Fruit fly (Drosophila melanogaster) whole organism, embryonic: ENCODE data around the gene CG5254.
A peak's percentile ranks its signal among the peaks of the same experiment; 100 is the strongest.

Experiments used
- Asciz ChIP-seq: fragments of 200-800 bp; sonication (Bioruptor generic); optimal IDR thresholded peaks from 2 replicates; lab custom pipeline; 2017; ENCODE audit warnings: missing biosample characterization, mild to moderate bottlenecking, missing genetic modification characterization, missing genetic modification reagents
- B-H1 ChIP-seq: fragments of 200-800 bp; sonication (Bioruptor generic); IDR thresholded peaks from 3 replicates; pipeline ENCODE4 v1.3.6; 2022; ENCODE audit warnings: missing biosample characterization, missing genetic modification characterization
- B-H2 ChIP-seq: fragments of 200-800 bp; sonication (Bioruptor generic); optimal IDR thresholded peaks from 2 replicates; lab custom pipeline; 2018; ENCODE audit warnings: missing biosample characterization, mild to moderate bottlenecking, missing genetic modification characterization
- Bdp1 ChIP-seq: fragments of 200-800 bp; sonication (Bioruptor generic); optimal IDR thresholded peaks from 3 replicates; lab custom pipeline; 2016; ENCODE audit warnings: missing biosample characterization, missing genetic modification characterization
- Bgb ChIP-seq: fragments of 200-800 bp; sonication (Bioruptor generic); IDR thresholded peaks from 2 replicates; pipeline ENCODE4 v1.3.6; 2022; ENCODE audit warnings: missing biosample characterization, missing genetic modification characterization; ENCODE audit not compliant: partially characterized antibody
- CG10209 ChIP-seq: fragments of 200-800 bp; sonication (Bioruptor generic); optimal IDR thresholded peaks from 3 replicates; lab custom pipeline; 2017; ENCODE audit warnings: missing biosample characterization, mild to moderate bottlenecking, missing genetic modification characterization, missing genetic modification reagents
- CG10543 ChIP-seq: fragments of 200-800 bp; sonication (Bioruptor generic); optimal IDR thresholded peaks from 3 replicates; lab custom pipeline; 2017; ENCODE audit warnings: missing biosample characterization, mild to moderate bottlenecking, missing genetic modification characterization, moderate library complexity
- CG10979 ChIP-seq: fragments of 200-800 bp; sonication (Bioruptor generic); optimal IDR thresholded peaks from 2 replicates; lab custom pipeline; 2018; ENCODE audit warnings: missing biosample characterization, mild to moderate bottlenecking, missing genetic modification characterization, moderate library complexity
- CG12104 ChIP-seq: fragments of 200-800 bp; sonication (Bioruptor generic); optimal IDR thresholded peaks from 3 replicates; lab custom pipeline; 2016; ENCODE audit warnings: missing biosample characterization, missing genetic modification characterization
- CG1233 ChIP-seq: fragments of 200-800 bp; sonication (Bioruptor generic); optimal IDR thresholded peaks from 4 replicates; lab custom pipeline; 2018; ENCODE audit warnings: missing biosample characterization, mild to moderate bottlenecking, missing genetic modification characterization
- CG12659 ChIP-seq: fragments of 200-800 bp; sonication (Bioruptor generic); optimal IDR thresholded peaks from 3 replicates; lab custom pipeline; 2017; ENCODE audit warnings: mild to moderate bottlenecking, missing biosample characterization, missing genetic modification reagents, missing genetic modification characterization
- CG14667 ChIP-seq: fragments of 200-800 bp; sonication (Bioruptor generic); IDR thresholded peaks from 2 replicates; pipeline ENCODE4 v1.3.6; 2022; ENCODE audit warnings: missing biosample characterization, missing genetic modification characterization
- CG15514 ChIP-seq: fragments of 200-800 bp; sonication (Bioruptor generic); optimal IDR thresholded peaks from 3 replicates; lab custom pipeline; 2017; ENCODE audit warnings: missing biosample characterization, missing genetic modification characterization, mild to moderate bottlenecking, moderate library complexity, missing genetic modification reagents
- CG15601 ChIP-seq: fragments of 200-800 bp; sonication (Bioruptor generic); optimal IDR thresholded peaks from 3 replicates; lab custom pipeline; 2019; ENCODE audit warnings: missing biosample characterization, mild to moderate bottlenecking, missing genetic modification characterization, moderate library complexity
- CG1647 ChIP-seq: fragments of 200-800 bp; sonication (Bioruptor generic); optimal IDR thresholded peaks from 3 replicates; lab custom pipeline; 2016; ENCODE audit warnings: missing biosample characterization, missing genetic modification characterization
- CG17912 ChIP-seq: fragments of 200-800 bp; sonication (Bioruptor generic); optimal IDR thresholded peaks from 2 replicates; lab custom pipeline; 2018; ENCODE audit warnings: missing biosample characterization, mild to moderate bottlenecking, missing genetic modification characterization
- CG3065 ChIP-seq: fragments of 200-800 bp; sonication (Bioruptor generic); optimal IDR thresholded peaks from 2 replicates; lab custom pipeline; 2016; ENCODE audit warnings: missing biosample characterization, missing genetic modification characterization
- CG31224 ChIP-seq: fragments of 200-800 bp; sonication (Bioruptor generic); IDR thresholded peaks from 2 replicates; pipeline ENCODE4 v1.3.6; 2022; ENCODE audit warnings: missing biosample characterization, missing genetic modification characterization
- CG31365 ChIP-seq: fragments of 200-800 bp; sonication (Bioruptor generic); optimal IDR thresholded peaks from 2 replicates; lab custom pipeline; 2018; ENCODE audit warnings: missing biosample characterization, mild to moderate bottlenecking, missing genetic modification characterization
- CG3847 ChIP-seq: fragments of 200-800 bp; sonication (Bioruptor generic); IDR thresholded peaks from 2 replicates; pipeline ENCODE4 v1.3.6; 2022; ENCODE audit warnings: missing biosample characterization, missing genetic modification characterization
- CG6254 ChIP-seq: fragments of 200-800 bp; sonication (Bioruptor generic); optimal IDR thresholded peaks from 3 replicates; lab custom pipeline; 2017; ENCODE audit warnings: mild to moderate bottlenecking, missing biosample characterization, missing genetic modification reagents, missing genetic modification characterization
- CG9932 ChIP-seq: fragments of 200-800 bp; sonication (Bioruptor generic); IDR thresholded peaks from 2 replicates; pipeline ENCODE4 v1.3.6; 2022; ENCODE audit warnings: missing biosample characterization, missing genetic modification characterization
- D ChIP-seq, 2 experiments: fragments of 200-800 bp in 1 of 2; fragments of >200 bp in 1 of 2; sonication (Bioruptor generic) in 1 of 2; optimal IDR thresholded peaks; 2 replicates in 1 of 2; 3 replicates in 1 of 2; lab custom pipeline; 2017; ENCODE audit warnings: mild to moderate bottlenecking in 1 of 2, missing biosample characterization in 1 of 2, missing genetic modification characterization in 1 of 2, missing genetic modification reagents in 1 of 2
- Dad ChIP-seq: fragments of 200-800 bp; sonication (Bioruptor generic); optimal IDR thresholded peaks from 3 replicates; lab custom pipeline; 2016; ENCODE audit warnings: missing biosample characterization, missing genetic modification characterization
- E2f1 ChIP-seq: fragments of 200-800 bp; sonication (Bioruptor generic); IDR thresholded peaks from 2 replicates; pipeline ENCODE4 v1.3.6; 2022; ENCODE audit warnings: missing biosample characterization, missing genetic modification characterization
- Fer3 ChIP-seq: fragments of 200-800 bp; sonication (Bioruptor generic); optimal IDR thresholded peaks from 2 replicates; lab custom pipeline; 2018; ENCODE audit warnings: missing biosample characterization, mild to moderate bottlenecking, missing genetic modification characterization, moderate library complexity
- Hr78 ChIP-seq, 2 experiments: fragments of 200-800 bp in 1 of 2; fragments of >200 bp in 1 of 2; sonication (Bioruptor generic) in 1 of 2; optimal IDR thresholded peaks; 2 replicates each; lab custom pipeline; 2017 to 2019; ENCODE audit warnings: missing biosample characterization in 2 of 2, missing genetic modification characterization in 2 of 2, mild to moderate bottlenecking in 1 of 2, moderate library complexity in 1 of 2
- Neu2 ChIP-seq: fragments of 200-800 bp; sonication (Bioruptor generic); optimal IDR thresholded peaks from 3 replicates; lab custom pipeline; 2016; ENCODE audit warnings: missing biosample characterization, missing genetic modification characterization, borderline replicate concordance
- Nf-YA ChIP-seq: fragments of 200-800 bp; sonication (Bioruptor generic); IDR thresholded peaks from 2 replicates; pipeline ENCODE4 v1.3.6; 2022; ENCODE audit warnings: missing biosample characterization, missing genetic modification characterization
- NfI ChIP-seq: fragments of 200-800 bp; sonication (Bioruptor generic); optimal IDR thresholded peaks from 3 replicates; lab custom pipeline; 2018; ENCODE audit warnings: missing biosample characterization, mild to moderate bottlenecking, missing genetic modification characterization, moderate library complexity
- Rx ChIP-seq: fragments of 200-800 bp; sonication (Bioruptor generic); IDR thresholded peaks from 2 replicates; pipeline ENCODE4 v1.3.6; 2022; ENCODE audit warnings: missing biosample characterization, missing genetic modification characterization
- Vsx1 ChIP-seq: fragments of 200-800 bp; sonication (Bioruptor generic); optimal IDR thresholded peaks from 2 replicates; lab custom pipeline; 2017; ENCODE audit warnings: missing biosample characterization, mild to moderate bottlenecking, missing genetic modification characterization, missing genetic modification reagents
- Xbp1 ChIP-seq: fragments of 200-800 bp; sonication (Bioruptor generic); optimal IDR thresholded peaks from 3 replicates; lab custom pipeline; 2016; ENCODE audit warnings: missing biosample characterization, mild to moderate bottlenecking, missing genetic modification characterization
- esg ChIP-seq: fragments of 200-800 bp; sonication (Bioruptor generic); conservative IDR thresholded peaks from 2 replicates; pipeline ENCODE4 v1.3.6; 2022; ENCODE audit warnings: missing biosample characterization, missing genetic modification characterization
- fu2 ChIP-seq: fragments of 200-800 bp; sonication (Bioruptor generic); optimal IDR thresholded peaks from 2 replicates; lab custom pipeline; 2016; ENCODE audit warnings: missing biosample characterization, missing genetic modification characterization
- gfzf ChIP-seq: fragments of 200-800 bp; sonication (Bioruptor generic); optimal IDR thresholded peaks from 2 replicates; lab custom pipeline; 2016; ENCODE audit warnings: missing biosample characterization, mild to moderate bottlenecking, missing genetic modification characterization, moderate library complexity
- her ChIP-seq: fragments of 200-800 bp; sonication (Bioruptor generic); optimal IDR thresholded peaks from 2 replicates; lab custom pipeline; 2016; ENCODE audit warnings: missing biosample characterization, missing genetic modification characterization
- jigr1 ChIP-seq: fragments of 200-800 bp; sonication (Bioruptor generic); IDR thresholded peaks from 3 replicates; pipeline ENCODE4 v1.3.6; 2022; ENCODE audit warnings: missing biosample characterization, missing genetic modification characterization
- kni ChIP-seq: fragments of 200-800 bp; sonication (Bioruptor generic); optimal IDR thresholded peaks from 3 replicates; lab custom pipeline; 2017; ENCODE audit warnings: mild to moderate bottlenecking, missing biosample characterization, missing genetic modification reagents, missing genetic modification characterization
- nau ChIP-seq: fragments of 200-800 bp; sonication (Bioruptor generic); optimal IDR thresholded peaks from 3 replicates; lab custom pipeline; 2017; ENCODE audit warnings: missing biosample characterization, mild to moderate bottlenecking, missing genetic modification characterization, missing genetic modification reagents
- nmo ChIP-seq: fragments of 200-800 bp; sonication (Bioruptor generic); optimal IDR thresholded peaks from 2 replicates; lab custom pipeline; 2018; ENCODE audit warnings: missing biosample characterization, mild to moderate bottlenecking, missing genetic modification characterization, moderate library complexity
- prd ChIP-seq, 3 experiments: fragments of >200 bp in 2 of 3; fragments of 200-800 bp in 1 of 3; sonication (Bioruptor generic) in 1 of 3; optimal IDR thresholded peaks in 2 of 3; IDR thresholded peaks in 1 of 3; 2 replicates in 2 of 3; 3 replicates in 1 of 3; pipeline versions ENCODE4 v1.3.6 to Lab custom; 2017 to 2022; ENCODE audit warnings: missing biosample characterization in 1 of 3, missing genetic modification characterization in 1 of 3
- pzg ChIP-seq: fragments of 200-800 bp; sonication (Bioruptor generic); optimal IDR thresholded peaks from 3 replicates; lab custom pipeline; 2018; ENCODE audit warnings: missing biosample characterization, mild to moderate bottlenecking, missing genetic modification characterization, moderate library complexity
- sc ChIP-seq, 3 experiments: fragments of >200 bp in 2 of 3; fragments of 200-800 bp in 1 of 3; sonication (Bioruptor generic) in 1 of 3; optimal IDR thresholded peaks; 2 replicates in 2 of 3; 3 replicates in 1 of 3; lab custom pipeline; 2017; ENCODE audit warnings: mild to moderate bottlenecking in 1 of 3, missing biosample characterization in 1 of 3, missing genetic modification characterization in 1 of 3, missing genetic modification reagents in 1 of 3
- schlank ChIP-seq: fragments of 200-800 bp; sonication (Bioruptor generic); optimal IDR thresholded peaks from 2 replicates; lab custom pipeline; 2018; ENCODE audit warnings: missing biosample characterization, mild to moderate bottlenecking, missing genetic modification characterization
- stc ChIP-seq: fragments of 200-800 bp; sonication (Bioruptor generic); IDR thresholded peaks from 2 replicates; pipeline ENCODE4 v1.3.6; 2022; ENCODE audit warnings: missing biosample characterization, missing genetic modification characterization
- zfh2 ChIP-seq: fragments of 200-800 bp; sonication (Bioruptor generic); optimal IDR thresholded peaks from 2 replicates; lab custom pipeline; 2016; ENCODE audit warnings: missing biosample characterization, missing genetic modification characterization

The CG5254 gene

dm6 chrX:765039-765508 is 14.9 kb downstream of the CG5254 start, which contains the start of gene RpL22 (continued):
- TF ChIP-seq CG6254 (GFP tag; lab: Kevin White, UChicago) (peak; percentile 79), jigr1 (GFP tag; lab: Robert Waterston, UW) (peak; percentile 56; the same call in 1 of the 3 replicates), gfzf (GFP tag; lab: Kevin White, UChicago) (peak; percentile 100), NfI (peak; percentile 93), CG1233 (GFP tag; lab: Kevin White, UChicago) (peak; percentile 87), B-H2 (GFP tag; lab: Kevin White, UChicago) (peak; percentile 87), CG10209 (GFP tag; lab: Kevin White, UChicago) (peak; percentile 93), her (peak; percentile 94), CG12659 (peak; percentile 96), Neu2 (peak; percentile 85), Nf-YA (GFP tag; lab: Robert Waterston, UW) (peak; percentile 44; the same call in 1 of the 2 replicates), schlank (peak; percentile 86), CG1647 (GFP tag; lab: Kevin White, UChicago) (peak; percentile 70), kni (GFP tag; lab: Kevin White, UChicago) (peak; percentile 72), B-H1 (GFP tag; lab: Robert Waterston, UW) (peak; percentile 67), CG9932 (GFP tag; lab: Robert Waterston, UW) (peak; percentile 80), zfh2 (peak; percentile 78), nmo (GFP tag; lab: Kevin White, UChicago) (peak; percentile 81), Bgb (peak; percentile 50), stc (peak; percentile 86), E2f1 (GFP tag; lab: Robert Waterston, UW) (peak; percentile 76), esg (GFP tag; lab: Robert Waterston, UW) (peak; percentile 19; the same call in 1 of the 2 replicates), pzg (GFP tag; lab: Kevin White, UChicago) (peak; percentile 98), CG31365 (tag; lab: Kevin White, UChicago) (peak; percentile 83), CG31224 (GFP tag; lab: Robert Waterston, UW) (peak; percentile 82), CG3847 (peak; percentile 91), Fer3 (peak; percentile 82), Hr78 (GFP tag; optimal IDR thresholded peaks at IDR 0.05; lab: Kevin White, UChicago) (peak in 1 of 2 experiments; percentile 25), CG15601 (tag; lab: Kevin White, UChicago) (peak; percentile 76), Asciz (GFP tag; lab: Kevin White, UChicago) (peak; percentile 88), Vsx1 (peak; percentile 86), nau (GFP tag; lab: Kevin White, UChicago) (peak; percentile 91), Xbp1 (GFP tag; lab: Kevin White, UChicago) (peak; percentile 85), CG12104 (GFP tag; lab: Kevin White, UChicago) (peak; percentile 83), fu2 (GFP tag; lab: Kevin White, UChicago) (peak; percentile 89), CG17912 (GFP tag; lab: Kevin White, UChicago) (peak; percentile 64), Dad (peak; percentile 88), CG10979 (tag; lab: Kevin White, UChicago) (peak; percentile 72), D (optimal IDR thresholded peaks at IDR 0.05; lab: Kevin White, UChicago) (no peak), D (GFP tag; optimal IDR thresholded peaks at IDR 0.05; lab: Kevin White, UChicago) (peak; percentile 83), Rx (GFP tag; lab: Robert Waterston, UW) (peak; percentile 87), prd (optimal IDR thresholded peaks at IDR 0.05; lab: Kevin White, UChicago) (no peak), prd (GFP tag; IDR thresholded peaks at IDR 0.05; lab: Robert Waterston, UW) (peak; percentile 55; the same call in 1 of the 3 replicates), sc (optimal IDR thresholded peaks at IDR 0.05; lab: Kevin White, UChicago) (no peak), sc (GFP tag; optimal IDR thresholded peaks at IDR 0.05; lab: Kevin White, UChicago) (peak; percentile 76), CG14667 (GFP tag; lab: Robert Waterston, UW) (peak; percentile 65), Bdp1 (GFP tag; lab: Kevin White, UChicago) (peak; percentile 78), CG10543 (GFP tag; lab: Kevin White, UChicago) (peak; percentile 85), CG15514 (peak; percentile 95), CG3065 (GFP tag; lab: Kevin White, UChicago) (peak; percentile 79)
